Fruit fly (Drosophila melanogaster) whole organism, wandering third instar larva: Measurements from ENCODE around the gene Gas8.
A peak's percentile ranks its signal among the peaks of the same experiment; 100 is the strongest.

Experiments used
- CG32264 ChIP-seq: fragments of 200-800 bp; sonication (Bioruptor generic); optimal IDR thresholded peaks from 2 replicates; lab custom pipeline; 2016; ENCODE audit warnings: missing biosample characterization, missing genetic modification characterization
- CrebA ChIP-seq: fragments of 200-800 bp; sonication (Bioruptor generic); optimal IDR thresholded peaks from 2 replicates; lab custom pipeline; 2016; ENCODE audit warnings: missing biosample characterization, mild to moderate bottlenecking, missing genetic modification characterization, borderline replicate concordance
- Dfd ChIP-seq: fragments of >200 bp; optimal IDR thresholded peaks from 2 replicates; lab custom pipeline; 2017; ENCODE audit warnings: missing biosample characterization, missing genetic modification characterization
- Dif ChIP-seq: fragments of 200-275, 200-300 bp; sonication (Bioruptor generic); optimal IDR thresholded peaks from 2 replicates; lab custom pipeline; 2018; ENCODE audit warnings: missing biosample characterization, missing genetic modification characterization; ENCODE audit not compliant: partially characterized antibody
- GATAd ChIP-seq: sonication (Bioruptor generic); optimal IDR thresholded peaks from 2 replicates; lab custom pipeline; 2016; ENCODE audit warnings: missing biosample characterization, missing genetic modification characterization
- HLH106 ChIP-seq: fragments of 200-800 bp; optimal IDR thresholded peaks from 3 replicates; lab custom pipeline; 2019; ENCODE audit warnings: missing biosample characterization, mild to moderate bottlenecking, missing genetic modification characterization, moderate library complexity
- Hr78 ChIP-seq: fragments of >200 bp; optimal IDR thresholded peaks from 2 replicates; lab custom pipeline; 2017; ENCODE audit warnings: missing biosample characterization, missing genetic modification characterization
- Hr83 ChIP-seq: fragments of 200-300 bp; sonication (Bioruptor generic); optimal IDR thresholded peaks from 2 replicates; lab custom pipeline; 2016; ENCODE audit warnings: missing biosample characterization, mild to moderate bottlenecking, missing genetic modification characterization, moderate library complexity; ENCODE audit not compliant: poor library complexity, severe bottlenecking
- Mio ChIP-seq: sonication (Bioruptor generic); optimal IDR thresholded peaks from 2 replicates; lab custom pipeline; 2016; ENCODE audit warnings: missing biosample characterization, missing genetic modification characterization
- Myc ChIP-seq: fragments of >200 bp; optimal IDR thresholded peaks from 2 replicates; lab custom pipeline; 2017
- N ChIP-seq: fragments of >200 bp; optimal IDR thresholded peaks from 2 replicates; lab custom pipeline; 2018; ENCODE audit warnings: missing biosample characterization, missing external identifiers, missing genetic modification characterization
- OdsH ChIP-seq: fragments of 200-800 bp; sonication (Bioruptor generic); optimal IDR thresholded peaks from 2 replicates; lab custom pipeline; 2016; ENCODE audit warnings: missing biosample characterization, mild to moderate bottlenecking, missing genetic modification characterization
- Rel ChIP-seq, 2 experiments: fragments of 200-800 bp; sonication (Bioruptor generic) in 1 of 2; optimal IDR thresholded peaks; 2 replicates in 1 of 2; 3 replicates in 1 of 2; lab custom pipeline; 2016 to 2019; ENCODE audit warnings: mild to moderate bottlenecking in 2 of 2, missing biosample characterization in 2 of 2, missing genetic modification characterization in 2 of 2, moderate library complexity in 1 of 2
- Sp1 ChIP-seq: fragments of 200-800 bp; sonication (Bioruptor generic); optimal IDR thresholded peaks from 3 replicates; lab custom pipeline; 2019; ENCODE audit warnings: missing biosample characterization, mild to moderate bottlenecking, missing genetic modification characterization, moderate library complexity
- Vsx2 ChIP-seq: fragments of 200-300, 225-300 bp; sonication (Bioruptor generic); optimal IDR thresholded peaks from 2 replicates; lab custom pipeline; 2018; ENCODE audit warnings: missing biosample characterization, missing genetic modification characterization; ENCODE audit not compliant: partially characterized antibody
- br ChIP-seq: fragments of 200-800 bp; sonication (Bioruptor generic); optimal IDR thresholded peaks from 2 replicates; lab custom pipeline; 2016; ENCODE audit warnings: missing biosample characterization, missing genetic modification characterization
- brk ChIP-seq: fragments of 200-800 bp; sonication (Bioruptor generic); optimal IDR thresholded peaks from 2 replicates; lab custom pipeline; 2016; ENCODE audit warnings: missing biosample characterization, mild to moderate bottlenecking, missing genetic modification characterization
- dl ChIP-seq, 2 experiments: fragments of 175-275, 200-275 bp in 1 of 2; fragments of 200-275 bp in 1 of 2; sonication (Bioruptor generic); optimal IDR thresholded peaks; lab custom pipeline; 2018; ENCODE audit warnings: mild to moderate bottlenecking in 2 of 2, missing biosample characterization in 2 of 2, missing genetic modification characterization in 2 of 2, moderate library complexity in 2 of 2; ENCODE audit not compliant: partially characterized antibody in 2 of 2, insufficient read depth in 1 of 2
- dsf ChIP-seq: sonication (Bioruptor generic); optimal IDR thresholded peaks from 2 replicates; lab custom pipeline; 2016; ENCODE audit warnings: missing biosample characterization, missing genetic modification characterization, borderline replicate concordance
- ey ChIP-seq: fragments of 200-800 bp; sonication (Bioruptor generic); optimal IDR thresholded peaks from 2 replicates; lab custom pipeline; 2016; ENCODE audit warnings: missing biosample characterization, missing genetic modification characterization
- foxo ChIP-seq, 2 experiments: fragments of 200-800 bp; sonication (Bioruptor generic); optimal IDR thresholded peaks; 2 replicates in 1 of 2; 3 replicates in 1 of 2; lab custom pipeline; 2016 to 2017; ENCODE audit warnings: missing biosample characterization in 2 of 2, missing genetic modification characterization in 2 of 2
- lola ChIP-seq: fragments of >200 bp; optimal IDR thresholded peaks from 2 replicates; lab custom pipeline; 2017; ENCODE audit warnings: missing biosample characterization, missing genetic modification characterization
- rgr ChIP-seq: fragments of 200-800 bp; sonication (Bioruptor generic); optimal IDR thresholded peaks from 3 replicates; lab custom pipeline; 2016; ENCODE audit warnings: missing biosample characterization, mild to moderate bottlenecking, missing genetic modification characterization
- sage ChIP-seq: fragments of 200-800 bp; sonication (Bioruptor generic); optimal IDR thresholded peaks from 2 replicates; lab custom pipeline; 2016; ENCODE audit warnings: missing biosample characterization, mild to moderate bottlenecking, missing genetic modification characterization
- sv ChIP-seq: fragments of 200-800 bp; sonication (Bioruptor generic); optimal IDR thresholded peaks from 3 replicates; lab custom pipeline; 2016; ENCODE audit warnings: missing biosample characterization, missing genetic modification characterization
- tai ChIP-seq: sonication (Bioruptor generic); optimal IDR thresholded peaks from 2 replicates; lab custom pipeline; 2016; ENCODE audit warnings: missing biosample characterization, missing genetic modification characterization
- usp ChIP-seq: fragments of >200 bp; optimal IDR thresholded peaks from 2 replicates; lab custom pipeline; 2017; ENCODE audit warnings: missing biosample characterization, missing genetic modification characterization
- woc ChIP-seq: sonication (Bioruptor generic); optimal IDR thresholded peaks from 2 replicates; lab custom pipeline; 2016; ENCODE audit warnings: missing biosample characterization, mild to moderate bottlenecking, missing genetic modification characterization

The Gas8 gene

dm6 chrX:3455431-3456001 is 49.1 kb downstream of the Gas8 start:
- TF ChIP-seq Hr78 (no peak), Myc (no peak), Dfd (GFP tag; lab: Kevin White, UChicago) (no peak), brk (GFP tag; lab: Kevin White, UChicago) (no peak), HLH106 (no peak), Mio (GFP tag; lab: Kevin White, UChicago) (no peak), lola (no peak), dsf (GFP tag; lab: Kevin White, UChicago) (no peak), CG32264 (GFP tag; lab: Kevin White, UChicago) (no peak), Sp1 (GFP tag; lab: Kevin White, UChicago) (no peak), br (GFP tag; lab: Kevin White, UChicago) (no peak), ey (GFP tag; lab: Kevin White, UChicago) (no peak), foxo (GFP tag; optimal IDR thresholded peaks at IDR 0.05; lab: Kevin White, UChicago) (no peak), Hr83 (GFP tag; lab: Kevin White, UChicago) (no peak), Rel (GFP tag; optimal IDR thresholded peaks at IDR 0.05; lab: Kevin White, UChicago) (no peak), Rel (tag; optimal IDR thresholded peaks at IDR 0.05; lab: Kevin White, UChicago) (no peak)

dm6 chrX:3454715-3455114 is 49.9 kb downstream of the Gas8 start:
- TF ChIP-seq rgr = no peak
- TF ChIP-seq GATAd = no peak
- TF ChIP-seq Rel (GFP tag; optimal IDR thresholded peaks at IDR 0.05; lab: Kevin White, UChicago) = no peak
- TF ChIP-seq Rel (tag; optimal IDR thresholded peaks at IDR 0.05; lab: Kevin White, UChicago) = no peak
- no peak for TF ChIP-seq lola
- no peak for TF ChIP-seq Dfd (GFP tag; lab: Kevin White, UChicago)
- TF ChIP-seq Hr83 (GFP tag; lab: Kevin White, UChicago) = no peak
- no peak for TF ChIP-seq Dif (GFP tag; lab: Kevin White, UChicago)
- no peak for TF ChIP-seq N (GFP tag; lab: Kevin White, UChicago)
- TF ChIP-seq, all 38 proteins: peak for 0

- TF ChIP-seq sv = no peak
- no peak for TF ChIP-seq tai (GFP tag; lab: Kevin White, UChicago)
- no peak for TF ChIP-seq Mio (GFP tag; lab: Kevin White, UChicago)
- TF ChIP-seq usp (GFP tag; lab: Kevin White, UChicago) = no peak
- no peak for TF ChIP-seq Rel (GFP tag; optimal IDR thresholded peaks at IDR 0.05; lab: Kevin White, UChicago)
- no peak for TF ChIP-seq Rel (tag; optimal IDR thresholded peaks at IDR 0.05; lab: Kevin White, UChicago)
- TF ChIP-seq OdsH (GFP tag; lab: Kevin White, UChicago) = no peak
- TF ChIP-seq woc = no peak
- TF ChIP-seq Vsx2 (GFP tag; lab: Kevin White, UChicago) = no peak
- no peak for TF ChIP-seq CG32264 (GFP tag; lab: Kevin White, UChicago)
- no peak for TF ChIP-seq dl (GFP tag; optimal IDR thresholded peaks at IDR 0.05; lab: Kevin White, UChicago; ENCODE audit: insufficient read depth in 1 of 2, partially characterized antibody in 2 of 2)
- TF ChIP-seq Sp1 (GFP tag; lab: Kevin White, UChicago) = no peak
- TF ChIP-seq Myc = no peak
- no peak for TF ChIP-seq foxo (GFP tag; optimal IDR thresholded peaks at IDR 0.05; lab: Kevin White, UChicago)
- TF ChIP-seq Hr83 (GFP tag; lab: Kevin White, UChicago) = no peak
- TF ChIP-seq brk (GFP tag; lab: Kevin White, UChicago) = no peak
- TF ChIP-seq Dif (GFP tag; lab: Kevin White, UChicago) = no peak
- TF ChIP-seq N (GFP tag; lab: Kevin White, UChicago) = no peak
- TF ChIP-seq sage (GFP tag; lab: Kevin White, UChicago) = no peak
Measured at dm6 chrX:3453038-3453819, 51.4 kb downstream of the Gas8 start.

dm6 chrX:3451916-3452315 is 52.7 kb downstream of the Gas8 start:
- no peak for TF ChIP-seq brk (GFP tag; lab: Kevin White, UChicago)

- TF ChIP-seq ey (GFP tag; lab: Kevin White, UChicago) (no peak), Dif (GFP tag; lab: Kevin White, UChicago) (peak; percentile 50), dl (GFP tag; optimal IDR thresholded peaks at IDR 0.05; lab: Kevin White, UChicago; ENCODE audit: insufficient read depth in 1 of 2, partially characterized antibody in 2 of 2) (peak; percentile 4 to 42), sage (GFP tag; lab: Kevin White, UChicago) (peak; percentile 75), CrebA (peak; percentile 70), brk (GFP tag; lab: Kevin White, UChicago) (peak; percentile 22), rgr (no peak)
Measured at dm6 chrX:3451250-3451786, 53.3 kb downstream of the Gas8 start.
